Fruit fly (Drosophila melanogaster) whole organism, wandering third instar larva: ENCODE results near the gene Syp.

Experiments
- Abd-B ChIP-seq: fragments of >200 bp; optimal IDR thresholded peaks from 2 replicates; lab custom pipeline; 2017; ENCODE audit warnings: missing biosample characterization, missing genetic modification characterization
- CG32264 ChIP-seq: fragments of 200-800 bp; sonication (Bioruptor generic); optimal IDR thresholded peaks from 2 replicates; lab custom pipeline; 2016; ENCODE audit warnings: missing biosample characterization, missing genetic modification characterization
- CG9705 ChIP-seq: fragments of 200-800 bp; sonication (Bioruptor generic); optimal IDR thresholded peaks from 2 replicates; lab custom pipeline; 2018; ENCODE audit warnings: missing biosample characterization, mild to moderate bottlenecking, missing genetic modification characterization
- CrebA ChIP-seq: fragments of 200-800 bp; sonication (Bioruptor generic); optimal IDR thresholded peaks from 2 replicates; lab custom pipeline; 2016; ENCODE audit warnings: missing biosample characterization, mild to moderate bottlenecking, missing genetic modification characterization, borderline replicate concordance
- Dfd ChIP-seq: fragments of >200 bp; optimal IDR thresholded peaks from 2 replicates; lab custom pipeline; 2017; ENCODE audit warnings: missing biosample characterization, missing genetic modification characterization
- Dif ChIP-seq: fragments of 200-275, 200-300 bp; sonication (Bioruptor generic); optimal IDR thresholded peaks from 2 replicates; lab custom pipeline; 2018; ENCODE audit warnings: missing biosample characterization, missing genetic modification characterization; ENCODE audit not compliant: partially characterized antibody
- GATAd ChIP-seq: sonication (Bioruptor generic); optimal IDR thresholded peaks from 2 replicates; lab custom pipeline; 2016; ENCODE audit warnings: missing biosample characterization, missing genetic modification characterization
- HLH106 ChIP-seq: fragments of 200-800 bp; optimal IDR thresholded peaks from 3 replicates; lab custom pipeline; 2019; ENCODE audit warnings: missing biosample characterization, mild to moderate bottlenecking, missing genetic modification characterization, moderate library complexity
- Hnf4 ChIP-seq: fragments of 200-800 bp; sonication (Bioruptor generic); optimal IDR thresholded peaks from 2 replicates; lab custom pipeline; 2016; ENCODE audit warnings: missing biosample characterization, mild to moderate bottlenecking, missing genetic modification characterization
- Hr78 ChIP-seq: fragments of >200 bp; optimal IDR thresholded peaks from 2 replicates; lab custom pipeline; 2017; ENCODE audit warnings: missing biosample characterization, missing genetic modification characterization
- Hr83 ChIP-seq: fragments of 200-300 bp; sonication (Bioruptor generic); optimal IDR thresholded peaks from 2 replicates; lab custom pipeline; 2016; ENCODE audit warnings: missing biosample characterization, mild to moderate bottlenecking, missing genetic modification characterization, moderate library complexity; ENCODE audit not compliant: poor library complexity, severe bottlenecking
- Jra ChIP-seq: sonication (Bioruptor generic); optimal IDR thresholded peaks from 2 replicates; lab custom pipeline; 2016; ENCODE audit warnings: missing biosample characterization, missing genetic modification characterization
- Mio ChIP-seq: sonication (Bioruptor generic); optimal IDR thresholded peaks from 2 replicates; lab custom pipeline; 2016; ENCODE audit warnings: missing biosample characterization, missing genetic modification characterization
- Myc ChIP-seq: fragments of >200 bp; optimal IDR thresholded peaks from 2 replicates; lab custom pipeline; 2017
- N ChIP-seq: fragments of >200 bp; optimal IDR thresholded peaks from 2 replicates; lab custom pipeline; 2018; ENCODE audit warnings: missing biosample characterization, missing external identifiers, missing genetic modification characterization
- OdsH ChIP-seq: fragments of 200-800 bp; sonication (Bioruptor generic); optimal IDR thresholded peaks from 2 replicates; lab custom pipeline; 2016; ENCODE audit warnings: missing biosample characterization, mild to moderate bottlenecking, missing genetic modification characterization
- Rel ChIP-seq, 2 experiments: fragments of 200-800 bp; sonication (Bioruptor generic) in 1 of 2; optimal IDR thresholded peaks; 2 replicates in 1 of 2; 3 replicates in 1 of 2; lab custom pipeline; 2016 to 2019; ENCODE audit warnings: mild to moderate bottlenecking in 2 of 2, missing biosample characterization in 2 of 2, missing genetic modification characterization in 2 of 2, moderate library complexity in 1 of 2
- Sp1 ChIP-seq: fragments of 200-800 bp; sonication (Bioruptor generic); optimal IDR thresholded peaks from 3 replicates; lab custom pipeline; 2019; ENCODE audit warnings: missing biosample characterization, mild to moderate bottlenecking, missing genetic modification characterization, moderate library complexity
- Vsx2 ChIP-seq: fragments of 200-300, 225-300 bp; sonication (Bioruptor generic); optimal IDR thresholded peaks from 2 replicates; lab custom pipeline; 2018; ENCODE audit warnings: missing biosample characterization, missing genetic modification characterization; ENCODE audit not compliant: partially characterized antibody
- br ChIP-seq: fragments of 200-800 bp; sonication (Bioruptor generic); optimal IDR thresholded peaks from 2 replicates; lab custom pipeline; 2016; ENCODE audit warnings: missing biosample characterization, missing genetic modification characterization
- brk ChIP-seq: fragments of 200-800 bp; sonication (Bioruptor generic); optimal IDR thresholded peaks from 2 replicates; lab custom pipeline; 2016; ENCODE audit warnings: missing biosample characterization, mild to moderate bottlenecking, missing genetic modification characterization
- dl ChIP-seq, 2 experiments: fragments of 175-275, 200-275 bp in 1 of 2; fragments of 200-275 bp in 1 of 2; sonication (Bioruptor generic); optimal IDR thresholded peaks; lab custom pipeline; 2018; ENCODE audit warnings: mild to moderate bottlenecking in 2 of 2, missing biosample characterization in 2 of 2, missing genetic modification characterization in 2 of 2, moderate library complexity in 2 of 2; ENCODE audit not compliant: partially characterized antibody in 2 of 2, insufficient read depth in 1 of 2
- dmrt93B ChIP-seq: fragments of 200-800 bp; sonication (Bioruptor generic); optimal IDR thresholded peaks from 2 replicates; lab custom pipeline; 2018; ENCODE audit warnings: missing biosample characterization, mild to moderate bottlenecking, missing genetic modification characterization
- dsf ChIP-seq: sonication (Bioruptor generic); optimal IDR thresholded peaks from 2 replicates; lab custom pipeline; 2016; ENCODE audit warnings: missing biosample characterization, missing genetic modification characterization, borderline replicate concordance
- ey ChIP-seq: fragments of 200-800 bp; sonication (Bioruptor generic); optimal IDR thresholded peaks from 2 replicates; lab custom pipeline; 2016; ENCODE audit warnings: missing biosample characterization, missing genetic modification characterization
- foxo ChIP-seq, 2 experiments: fragments of 200-800 bp; sonication (Bioruptor generic); optimal IDR thresholded peaks; 2 replicates in 1 of 2; 3 replicates in 1 of 2; lab custom pipeline; 2016 to 2017; ENCODE audit warnings: missing biosample characterization in 2 of 2, missing genetic modification characterization in 2 of 2
- fru ChIP-seq: fragments of 200-800 bp; sonication (Bioruptor generic); optimal IDR thresholded peaks from 3 replicates; lab custom pipeline; 2016; ENCODE audit warnings: missing biosample characterization, mild to moderate bottlenecking, missing genetic modification characterization
- h ChIP-seq: fragments of 200-800 bp; sonication (Bioruptor generic); optimal IDR thresholded peaks from 3 replicates; lab custom pipeline; 2016; ENCODE audit warnings: missing biosample characterization, mild to moderate bottlenecking, missing genetic modification characterization
- jim ChIP-seq: fragments of 175-275, 200-325 bp; sonication (Bioruptor generic); optimal IDR thresholded peaks from 2 replicates; lab custom pipeline; 2016; ENCODE audit warnings: missing biosample characterization, mild to moderate bottlenecking, missing genetic modification characterization
- lola ChIP-seq: fragments of >200 bp; optimal IDR thresholded peaks from 2 replicates; lab custom pipeline; 2017; ENCODE audit warnings: missing biosample characterization, missing genetic modification characterization
- pan ChIP-seq: fragments of >200 bp; optimal IDR thresholded peaks from 2 replicates; lab custom pipeline; 2017
- psq ChIP-seq: fragments of 200-800 bp; sonication (Bioruptor generic); optimal IDR thresholded peaks from 3 replicates; lab custom pipeline; 2017; ENCODE audit warnings: missing biosample characterization, mild to moderate bottlenecking, missing genetic modification characterization, moderate library complexity
- rgr ChIP-seq: fragments of 200-800 bp; sonication (Bioruptor generic); optimal IDR thresholded peaks from 3 replicates; lab custom pipeline; 2016; ENCODE audit warnings: missing biosample characterization, mild to moderate bottlenecking, missing genetic modification characterization
- sage ChIP-seq: fragments of 200-800 bp; sonication (Bioruptor generic); optimal IDR thresholded peaks from 2 replicates; lab custom pipeline; 2016; ENCODE audit warnings: missing biosample characterization, mild to moderate bottlenecking, missing genetic modification characterization
- sv ChIP-seq: fragments of 200-800 bp; sonication (Bioruptor generic); optimal IDR thresholded peaks from 3 replicates; lab custom pipeline; 2016; ENCODE audit warnings: missing biosample characterization, missing genetic modification characterization
- tai ChIP-seq: sonication (Bioruptor generic); optimal IDR thresholded peaks from 2 replicates; lab custom pipeline; 2016; ENCODE audit warnings: missing biosample characterization, missing genetic modification characterization
- usp ChIP-seq: fragments of >200 bp; optimal IDR thresholded peaks from 2 replicates; lab custom pipeline; 2017; ENCODE audit warnings: missing biosample characterization, missing genetic modification characterization
- woc ChIP-seq: sonication (Bioruptor generic); optimal IDR thresholded peaks from 2 replicates; lab custom pipeline; 2016; ENCODE audit warnings: missing biosample characterization, mild to moderate bottlenecking, missing genetic modification characterization

Gene Syp

dm6 chr3R:20773174-20773573 lies 16.6 kb downstream of the Syp start:
- TF ChIP-seq foxo (GFP tag; optimal IDR thresholded peaks at IDR 0.05; lab: Kevin White, UChicago): peak in 1 of 2 experiments; percentile 19
- no peak for TF ChIP-seq OdsH
- no peak for TF ChIP-seq dl (GFP tag; optimal IDR thresholded peaks at IDR 0.05; lab: Kevin White, UChicago; ENCODE audit: insufficient read depth in 1 of 2, partially characterized antibody in 2 of 2)
- TF ChIP-seq Mio (GFP tag; lab: Kevin White, UChicago): no peak
- TF ChIP-seq rgr: no peak
- no peak for TF ChIP-seq usp
- TF ChIP-seq dmrt93B (GFP tag; lab: Kevin White, UChicago): no peak

- TF ChIP-seq psq (no peak), jim (GFP tag; lab: Kevin White, UChicago) (no peak), Sp1 (GFP tag; lab: Kevin White, UChicago) (no peak), h (GFP tag; lab: Kevin White, UChicago) (no peak), dmrt93B (GFP tag; lab: Kevin White, UChicago) (no peak), usp (no peak), Rel (GFP tag; optimal IDR thresholded peaks at IDR 0.05; lab: Kevin White, UChicago) (no peak), Rel (tag; optimal IDR thresholded peaks at IDR 0.05; lab: Kevin White, UChicago) (no peak), Mio (GFP tag; lab: Kevin White, UChicago) (no peak), Hnf4 (GFP tag; lab: Kevin White, UChicago) (no peak), lola (GFP tag; lab: Kevin White, UChicago) (no peak), woc (GFP tag; lab: Kevin White, UChicago) (no peak), ey (GFP tag; lab: Kevin White, UChicago) (no peak), sage (GFP tag; lab: Kevin White, UChicago) (no peak), brk (GFP tag; lab: Kevin White, UChicago) (no peak), Dfd (GFP tag; lab: Kevin White, UChicago) (no peak), N (no peak), pan (lab: Kevin White, UChicago) (no peak), HLH106 (tag; lab: Kevin White, UChicago) (no peak), GATAd (GFP tag; lab: Kevin White, UChicago) (no peak)
Observed at dm6 chr3R:20774125-20774524, 17.6 kb downstream of the Syp start.

DNA sequence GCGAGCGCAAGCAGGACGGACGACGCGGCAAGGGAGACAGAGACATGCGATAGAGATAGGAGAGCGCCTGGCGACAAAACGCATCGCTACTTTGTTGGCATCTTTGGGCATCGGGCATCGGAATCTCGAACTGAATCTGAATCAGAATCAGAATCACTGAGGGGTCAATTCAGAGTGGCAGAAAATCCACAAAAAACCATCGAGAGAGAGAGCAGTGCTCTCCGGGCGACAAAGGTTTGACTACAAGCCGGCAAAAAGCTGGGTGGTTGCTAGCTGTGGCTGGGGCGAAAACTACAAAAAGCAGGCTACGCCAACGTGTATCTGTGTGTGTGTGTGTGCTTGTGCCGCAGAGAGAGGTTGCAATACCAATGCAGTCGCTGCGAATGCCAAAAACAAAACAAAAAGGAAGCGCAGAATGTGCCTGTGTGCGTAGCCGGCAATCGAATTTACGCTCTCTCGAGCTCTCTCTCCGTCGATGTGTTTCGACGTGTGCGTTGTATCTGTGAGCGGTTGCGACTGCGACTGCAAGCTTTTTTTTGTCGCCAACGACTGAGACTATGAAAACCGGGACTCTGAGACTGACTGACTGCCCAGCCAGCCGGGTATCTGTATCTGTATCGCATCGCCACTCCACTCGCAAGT lies 21.9 kb downstream of the Syp start:
- TF ChIP-seq CG9705 (peak; percentile 29), N (peak; percentile 91), lola (GFP tag; lab: Kevin White, UChicago) (no peak), Myc (lab: Kevin White, UChicago) (no peak), Sp1 (GFP tag; lab: Kevin White, UChicago) (peak; percentile 93), Mio (GFP tag; lab: Kevin White, UChicago) (no peak), CrebA (GFP tag; lab: Kevin White, UChicago) (peak; percentile 98), woc (GFP tag; lab: Kevin White, UChicago) (peak; percentile 67), Vsx2 (GFP tag; lab: Kevin White, UChicago) (peak; percentile 69), usp (no peak), Hr78 (GFP tag; lab: Kevin White, UChicago) (peak; percentile 45), ey (GFP tag; lab: Kevin White, UChicago) (no peak), tai (no peak), Rel (GFP tag; optimal IDR thresholded peaks at IDR 0.05; lab: Kevin White, UChicago) (peak; percentile 99), Rel (tag; optimal IDR thresholded peaks at IDR 0.05; lab: Kevin White, UChicago) (peak; percentile 80), dl (GFP tag; optimal IDR thresholded peaks at IDR 0.05; lab: Kevin White, UChicago; ENCODE audit: insufficient read depth in 1 of 2, partially characterized antibody in 2 of 2) (peak; percentile 51 to 72), Hr83 (GFP tag; lab: Kevin White, UChicago) (peak; percentile 88), jim (GFP tag; lab: Kevin White, UChicago) (peak; percentile 92), sv (GFP tag; lab: Kevin White, UChicago) (no peak), brk (GFP tag; lab: Kevin White, UChicago) (peak; percentile 92), Abd-B (GFP tag; lab: Kevin White, UChicago) (peak; percentile 79), fru (peak; percentile 44), rgr (peak; percentile 59), dsf (GFP tag; lab: Kevin White, UChicago) (peak; percentile 39), OdsH (peak; percentile 37), dmrt93B (GFP tag; lab: Kevin White, UChicago) (no peak), GATAd (GFP tag; lab: Kevin White, UChicago) (no peak), h (GFP tag; lab: Kevin White, UChicago) (peak; percentile 81), sage (GFP tag; lab: Kevin White, UChicago) (peak; percentile 94), psq (peak; percentile 78), pan (lab: Kevin White, UChicago) (no peak), Jra (GFP tag; lab: Kevin White, UChicago) (peak; percentile 75), Hnf4 (GFP tag; lab: Kevin White, UChicago) (peak; percentile 80), br (GFP tag; lab: Kevin White, UChicago) (peak; percentile 60), foxo (GFP tag; optimal IDR thresholded peaks at IDR 0.05; lab: Kevin White, UChicago) (peak; percentile 23 to 96), CG32264 (GFP tag; lab: Kevin White, UChicago) (peak; percentile 85), HLH106 (tag; lab: Kevin White, UChicago) (peak; percentile 25), Dif (GFP tag; lab: Kevin White, UChicago) (peak; percentile 82), Dfd (GFP tag; lab: Kevin White, UChicago) (no peak)
